Worm (Caenorhabditis elegans): ENCODE data around the gene cct-7.

Gene cct-7

DNA sequence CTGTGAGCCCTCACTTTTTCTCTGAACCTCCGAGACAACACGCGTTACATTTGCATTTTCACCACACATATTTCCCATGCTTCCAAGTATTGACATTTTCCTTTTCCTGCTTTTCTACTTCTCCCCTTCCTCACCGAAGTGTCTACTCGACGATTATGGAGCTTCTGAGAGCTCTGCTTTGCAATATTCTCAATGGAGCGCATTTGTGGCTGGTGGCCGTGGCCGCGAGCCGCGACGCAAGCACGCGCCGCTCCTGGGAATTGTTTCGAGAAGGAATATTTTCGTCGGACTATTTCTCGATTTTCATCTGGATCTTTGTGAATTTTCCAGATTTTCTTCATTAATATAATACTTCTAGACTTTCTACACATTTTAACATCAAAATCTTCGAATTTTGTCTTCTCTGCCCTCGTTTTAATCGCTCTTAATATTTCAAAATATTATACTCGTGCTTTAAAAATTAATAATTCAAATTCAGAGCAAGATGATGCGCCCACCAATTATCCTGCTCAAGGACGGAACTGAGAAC, at the start of gene cct-7, which contains the start of gene T10B5.4:
cct-7 (plus strand) TSS at position 479 of the 529 bp plus-strand sequence.
T10B5.4 (minus strand) TSS at position 40 of the 529 bp plus-strand sequence.
- TF ChIP-seq nhr-11 (tag; optimal IDR thresholded peaks at IDR 0.05) (peak; percentile 92), set-16 (GFP tag; IDR thresholded peaks at IDR 0.05) (peak; percentile 66), ama-1 (optimal IDR thresholded peaks at IDR 0.05) (no peak), mxl-3 (GFP tag; optimal IDR thresholded peaks at IDR 0.05) (peak; percentile 84), mes-2 (tag; optimal IDR thresholded peaks at IDR 0.05; ENCODE audit: poor library complexity, severe bottlenecking) (peak; percentile 96), lin-38 (GFP tag; IDR thresholded peaks at IDR 0.05) (peak; percentile 97), F10B5.3 (tag; optimal IDR thresholded peaks at IDR 0.05) (no peak), ceh-82 (tag; optimal IDR thresholded peaks at IDR 0.05) (no peak), lin-13 (GFP tag; optimal IDR thresholded peaks at IDR 0.05) (peak; percentile 92), Y48G9A.11 (GFP tag; IDR thresholded peaks at IDR 0.05) (no peak; the same call in 1 of the 2 replicates), zip-11 (GFP tag; IDR thresholded peaks at IDR 0.05) (no peak), nhr-48 (tag; optimal IDR thresholded peaks at IDR 0.05) (peak; percentile 25), jun-1 (tag; optimal IDR thresholded peaks at IDR 0.05) (peak; percentile 38), ceh-44 (GFP tag; IDR thresholded peaks at IDR 0.05) (peak; percentile 60; the same call in 1 of the 2 replicates), attf-4 (tag; optimal IDR thresholded peaks at IDR 0.05) (no peak), mdt-29 (GFP tag; IDR thresholded peaks at IDR 0.05) (peak; percentile 67), hif-1 (tag; optimal IDR thresholded peaks at IDR 0.05) (peak in 1 of 2 experiments; percentile 90), lsy-2 (tag; optimal IDR thresholded peaks at IDR 0.05) (peak; percentile 75 to 93), fkh-10 (GFP tag; optimal IDR thresholded peaks at IDR 0.05) (peak; percentile 98), pha-4 (GFP tag; IDR thresholded peaks at IDR 0.05) (0 out of 2 replicates have a peak, but pooled peaks have one; percentile 22), pha-4 (tag; optimal IDR thresholded peaks at IDR 0.05) (no peak), lin-39 (tag; optimal IDR thresholded peaks at IDR 0.05) (no peak), nhr-25 (tag; optimal IDR thresholded peaks at IDR 0.05; ENCODE audit: borderline replicate concordance, insufficient read depth) (peak; percentile 18), gei-8 (GFP tag; optimal IDR thresholded peaks at IDR 0.05) (no peak), nhr-111 (GFP tag; optimal IDR thresholded peaks at IDR 0.05) (no peak), cey-2 (tag; optimal IDR thresholded peaks at IDR 0.05; ENCODE audit: borderline replicate concordance, insufficient read depth) (no peak), dmd-9 (GFP tag; IDR thresholded peaks at IDR 0.05) (no peak), fos-1 (tag; optimal IDR thresholded peaks at IDR 0.05) (no peak), nhr-76 (tag; optimal IDR thresholded peaks at IDR 0.05) (no peak), nhr-102 (tag; optimal IDR thresholded peaks at IDR 0.05) (peak; percentile 22), daf-16 (GFP tag; optimal IDR thresholded peaks at IDR 0.05) (no peak), daf-16 (tag; optimal IDR thresholded peaks at IDR 0.05) (peak; percentile 46), duxl-1 (tag; optimal IDR thresholded peaks at IDR 0.05; ENCODE audit: poor library complexity) (peak; percentile 6), hlh-30 (tag; optimal IDR thresholded peaks at IDR 0.05; ENCODE audit: insufficient read depth) (peak; percentile 91), snpc-1.2 (GFP tag; IDR thresholded peaks at IDR 0.05) (no peak), ctbp-1 (GFP tag; IDR thresholded peaks at IDR 0.05) (peak; percentile 79), snpc-4 (tag; optimal IDR thresholded peaks at IDR 0.05) (peak; percentile 9), ceh-62 (tag; optimal IDR thresholded peaks at IDR 0.05) (no peak), madf-9 (GFP tag; conservative IDR thresholded peaks at IDR 0.05) (no peak), egl-43 (GFP tag; IDR thresholded peaks at IDR 0.05) (peak; percentile 80), dmd-6 (GFP tag; IDR thresholded peaks at IDR 0.05) (peak; percentile 78), daf-12 (tag; optimal IDR thresholded peaks at IDR 0.05) (no peak), hlh-11 (tag; optimal IDR thresholded peaks at IDR 0.05) (peak; percentile 80), nhr-77 (tag; optimal IDR thresholded peaks at IDR 0.05) (peak; percentile 90), arid-1 (GFP tag; conservative IDR thresholded peaks at IDR 0.05) (peak; percentile 76), D1046.2 (GFP tag; IDR thresholded peaks at IDR 0.05) (0 out of 2 replicates have a peak, but pooled peaks have one; percentile 55), dve-1 (tag; optimal IDR thresholded peaks at IDR 0.05; ENCODE audit: insufficient read depth) (peak; percentile 90), F26F4.8 (GFP tag; conservative IDR thresholded peaks at IDR 0.05) (no peak), vab-7 (GFP tag; IDR thresholded peaks at IDR 0.05) (peak; percentile 89), Y105C5A.15 (GFP tag; IDR thresholded peaks at IDR 0.05) (no peak)
